Fruit fly (Drosophila melanogaster) whole organism, prepupa: ENCODE measurements around the gene CG33267.
A peak's percentile ranks its signal among the peaks of the same experiment; 100 is the strongest.

Experiments
- Blimp-1 ChIP-seq: fragments of 200-800 bp; sonication (Bioruptor generic); optimal IDR thresholded peaks from 3 replicates; lab custom pipeline; 2017; ENCODE audit warnings: missing biosample characterization, missing genetic modification characterization, mild to moderate bottlenecking, moderate library complexity, missing genetic modification reagents
- CG10631 ChIP-seq: fragments of 200-800 bp; sonication (Bioruptor generic); optimal IDR thresholded peaks from 2 replicates; lab custom pipeline; 2016; ENCODE audit warnings: missing biosample characterization, missing genetic modification characterization
- CG10669 ChIP-seq: fragments of 200-800 bp; sonication (Bioruptor generic); optimal IDR thresholded peaks from 3 replicates; lab custom pipeline; 2018; ENCODE audit warnings: missing biosample characterization, mild to moderate bottlenecking, missing genetic modification characterization, moderate library complexity
- CG11294 ChIP-seq: fragments of 200-800 bp; sonication (Bioruptor generic); IDR thresholded peaks from 2 replicates; pipeline ENCODE4 v1.3.6; 2022; ENCODE audit warnings: missing biosample characterization, missing genetic modification characterization
- CG11762 ChIP-seq: fragments of 200-800 bp; sonication (Bioruptor generic); optimal IDR thresholded peaks from 3 replicates; lab custom pipeline; 2016; ENCODE audit warnings: missing biosample characterization, missing genetic modification characterization; ENCODE audit not compliant: insufficient read depth
- CG15336 ChIP-seq: fragments of 200-800 bp; sonication (Bioruptor generic); IDR thresholded peaks from 2 replicates; pipeline ENCODE4 v1.3.6; 2022; ENCODE audit warnings: missing biosample characterization, missing genetic modification characterization
- CG1621 ChIP-seq: fragments of 200-800 bp; sonication (Bioruptor generic); optimal IDR thresholded peaks from 3 replicates; lab custom pipeline; 2018; ENCODE audit warnings: missing biosample characterization, mild to moderate bottlenecking, missing genetic modification characterization
- CG16779 ChIP-seq: fragments of 200-800 bp; sonication (Bioruptor generic); optimal IDR thresholded peaks from 3 replicates; lab custom pipeline; 2017; ENCODE audit warnings: missing biosample characterization, mild to moderate bottlenecking, missing genetic modification characterization
- CG3032 ChIP-seq: fragments of 200-800 bp; optimal IDR thresholded peaks from 2 replicates; lab custom pipeline; 2019; ENCODE audit warnings: missing biosample characterization, mild to moderate bottlenecking, missing genetic modification characterization, moderate library complexity
- CG31627 ChIP-seq: fragments of 200-800 bp; sonication (Bioruptor generic); optimal IDR thresholded peaks from 3 replicates; lab custom pipeline; 2016; ENCODE audit warnings: missing biosample characterization, missing genetic modification characterization
- CG32006 ChIP-seq: fragments of 200-800 bp; sonication (Bioruptor generic); optimal IDR thresholded peaks from 3 replicates; lab custom pipeline; 2017; ENCODE audit warnings: missing biosample characterization, mild to moderate bottlenecking, missing genetic modification characterization
- CG3919 ChIP-seq: fragments of 200-800 bp; sonication (Bioruptor generic); optimal IDR thresholded peaks from 3 replicates; lab custom pipeline; 2016; ENCODE audit warnings: missing biosample characterization, missing genetic modification characterization
- CG4318 ChIP-seq: fragments of 200-800 bp; sonication (Bioruptor generic); optimal IDR thresholded peaks from 3 replicates; lab custom pipeline; 2017; ENCODE audit warnings: missing biosample characterization, mild to moderate bottlenecking, missing genetic modification characterization
- CG6163 ChIP-seq: fragments of 200-800 bp; sonication (Bioruptor generic); IDR thresholded peaks from 3 replicates; pipeline ENCODE4 v1.3.6; 2022; ENCODE audit warnings: missing biosample characterization, missing genetic modification characterization
- CG6276 ChIP-seq: fragments of 200-800 bp; sonication (Bioruptor generic); optimal IDR thresholded peaks from 2 replicates; lab custom pipeline; 2017; ENCODE audit warnings: missing biosample characterization, mild to moderate bottlenecking, missing genetic modification characterization
- CG6792 ChIP-seq: fragments of 200-800 bp; sonication (Bioruptor generic); optimal IDR thresholded peaks from 3 replicates; lab custom pipeline; 2016; ENCODE audit warnings: missing biosample characterization, missing genetic modification characterization
- CG7368 ChIP-seq: fragments of 200-800 bp; sonication (Bioruptor generic); optimal IDR thresholded peaks from 3 replicates; lab custom pipeline; 2016; ENCODE audit warnings: missing biosample characterization, missing genetic modification characterization
- CG8119 ChIP-seq: fragments of 200-800 bp; sonication (Bioruptor generic); IDR thresholded peaks from 3 replicates; pipeline ENCODE4 v1.3.6; 2022; ENCODE audit warnings: missing biosample characterization, missing genetic modification characterization
- CG8319 ChIP-seq: fragments of 200-800 bp; sonication (Bioruptor generic); optimal IDR thresholded peaks from 3 replicates; lab custom pipeline; 2016; ENCODE audit warnings: missing biosample characterization, missing genetic modification characterization
- CG9139 ChIP-seq: fragments of 200-800 bp; sonication (Bioruptor generic); optimal IDR thresholded peaks from 3 replicates; lab custom pipeline; 2017; ENCODE audit warnings: missing biosample characterization, mild to moderate bottlenecking, missing genetic modification characterization
- Eip75B ChIP-seq: fragments of 200-800 bp; sonication (Bioruptor generic); optimal IDR thresholded peaks from 3 replicates; lab custom pipeline; 2016; ENCODE audit warnings: missing biosample characterization, missing genetic modification characterization
- Eip78C ChIP-seq: fragments of 200-800 bp; sonication (Bioruptor generic); peaks from one replicate; lab custom pipeline; 2016; ENCODE audit warnings: missing biosample characterization, missing genetic modification characterization
- Eip93F ChIP-seq: fragments of 200-800 bp; sonication (Bioruptor generic); optimal IDR thresholded peaks from 2 replicates; lab custom pipeline; 2016; ENCODE audit warnings: missing biosample characterization, mild to moderate bottlenecking, missing genetic modification characterization
- Ets96B ChIP-seq: fragments of 200-800 bp; optimal IDR thresholded peaks from 2 replicates; lab custom pipeline; 2019; ENCODE audit warnings: missing biosample characterization, mild to moderate bottlenecking, missing genetic modification characterization, moderate library complexity
- Gug ChIP-seq: fragments of 200-800 bp; sonication (Bioruptor generic); IDR thresholded peaks from 2 replicates; pipeline ENCODE4 v1.3.6; 2022; ENCODE audit warnings: missing biosample characterization, missing genetic modification characterization
- Hr38 ChIP-seq: sonication (Bioruptor generic); optimal IDR thresholded peaks from 2 replicates; lab custom pipeline; 2016; ENCODE audit warnings: missing biosample characterization, missing genetic modification characterization
- Hr39 ChIP-seq: fragments of 200-800 bp; sonication (Bioruptor generic); optimal IDR thresholded peaks from 2 replicates; lab custom pipeline; 2016; ENCODE audit warnings: missing biosample characterization, missing genetic modification characterization
- Hr4 ChIP-seq: fragments of 200-800 bp; sonication (Bioruptor generic); optimal IDR thresholded peaks from 3 replicates; lab custom pipeline; 2016; ENCODE audit warnings: missing biosample characterization, missing genetic modification characterization
- Lpt ChIP-seq: fragments of 200-800 bp; sonication (Bioruptor generic); optimal IDR thresholded peaks from 3 replicates; lab custom pipeline; 2016; ENCODE audit warnings: missing biosample characterization, missing genetic modification characterization
- Met ChIP-seq: fragments of 200-800 bp; sonication (Bioruptor generic); optimal IDR thresholded peaks from 3 replicates; lab custom pipeline; 2016; ENCODE audit warnings: missing biosample characterization, missing genetic modification characterization
- OdsH ChIP-seq: fragments of 200-800 bp; sonication (Bioruptor generic); optimal IDR thresholded peaks from 3 replicates; lab custom pipeline; 2016; ENCODE audit warnings: missing biosample characterization, missing genetic modification characterization
- Sox102F ChIP-seq: fragments of 200-800 bp; sonication (Bioruptor generic); optimal IDR thresholded peaks from 2 replicates; lab custom pipeline; 2016; ENCODE audit warnings: missing biosample characterization, mild to moderate bottlenecking, missing genetic modification characterization
- Sox14 ChIP-seq: fragments of 200-800 bp; sonication (Bioruptor generic); optimal IDR thresholded peaks from 3 replicates; lab custom pipeline; 2016; ENCODE audit warnings: missing biosample characterization, missing genetic modification characterization
- achi ChIP-seq: fragments of 200-800 bp; sonication (Bioruptor generic); optimal IDR thresholded peaks from 3 replicates; lab custom pipeline; 2016; ENCODE audit warnings: missing biosample characterization, missing genetic modification characterization
- acj6 ChIP-seq: fragments of 200-800 bp; sonication (Bioruptor generic); optimal IDR thresholded peaks from 3 replicates; lab custom pipeline; 2016; ENCODE audit warnings: missing biosample characterization, missing genetic modification characterization
- dsx ChIP-seq: fragments of 200-800 bp; optimal IDR thresholded peaks from 3 replicates; lab custom pipeline; 2019; ENCODE audit warnings: missing biosample characterization, mild to moderate bottlenecking, missing genetic modification characterization, moderate library complexity; ENCODE audit not compliant: poor library complexity, severe bottlenecking
- eg ChIP-seq: fragments of 200-800 bp; sonication (Bioruptor generic); IDR thresholded peaks from 3 replicates; pipeline ENCODE4 v1.3.6; 2022; ENCODE audit warnings: missing biosample characterization, missing genetic modification characterization
- esn ChIP-seq: fragments of 200-800 bp; sonication (Bioruptor generic); optimal IDR thresholded peaks from 2 replicates; lab custom pipeline; 2016; ENCODE audit warnings: missing biosample characterization, mild to moderate bottlenecking, missing genetic modification characterization, moderate library complexity
- fd59A ChIP-seq: fragments of 200-800 bp; sonication (Bioruptor generic); optimal IDR thresholded peaks from 2 replicates; lab custom pipeline; 2017; ENCODE audit warnings: missing biosample characterization, mild to moderate bottlenecking, missing genetic modification characterization, missing genetic modification reagents
- fd85E ChIP-seq: fragments of 200-800 bp; sonication (Bioruptor generic); optimal IDR thresholded peaks from 3 replicates; lab custom pipeline; 2016; ENCODE audit warnings: missing biosample characterization, missing genetic modification characterization
- fkh ChIP-seq: fragments of 200-800 bp; sonication (Bioruptor generic); optimal IDR thresholded peaks from 3 replicates; lab custom pipeline; 2017; ENCODE audit warnings: missing biosample characterization, mild to moderate bottlenecking, missing genetic modification characterization, moderate library complexity
- lz ChIP-seq: fragments of 200-800 bp; sonication (Bioruptor generic); optimal IDR thresholded peaks from 3 replicates; lab custom pipeline; 2016; ENCODE audit warnings: missing biosample characterization, missing genetic modification characterization
- pdm3 ChIP-seq: fragments of 200-800 bp; sonication (Bioruptor generic); optimal IDR thresholded peaks from 3 replicates; lab custom pipeline; 2016; ENCODE audit warnings: missing biosample characterization, missing genetic modification characterization
- salr ChIP-seq, 2 experiments: fragments of 200-800 bp; sonication (Bioruptor generic); optimal IDR thresholded peaks; 3 replicates each; lab custom pipeline; 2016 to 2018; ENCODE audit warnings: missing biosample characterization in 2 of 2, missing genetic modification characterization in 2 of 2, mild to moderate bottlenecking in 1 of 2
- spab ChIP-seq: fragments of 200-800 bp; sonication (Bioruptor generic); optimal IDR thresholded peaks from 2 replicates; lab custom pipeline; 2017; ENCODE audit warnings: missing biosample characterization, mild to moderate bottlenecking, missing genetic modification characterization, missing genetic modification reagents
- ss ChIP-seq, 2 experiments: fragments of 200-800 bp; sonication (Bioruptor generic); optimal IDR thresholded peaks; 2 replicates in 1 of 2; 3 replicates in 1 of 2; lab custom pipeline; 2017 to 2018; ENCODE audit warnings: mild to moderate bottlenecking in 2 of 2, missing biosample characterization in 2 of 2, missing genetic modification characterization in 2 of 2, moderate library complexity in 1 of 2
- topi ChIP-seq: fragments of 200-800 bp; sonication (Bioruptor generic); optimal IDR thresholded peaks from 3 replicates; lab custom pipeline; 2016; ENCODE audit warnings: missing biosample characterization, missing genetic modification characterization

The CG33267 gene

DNA sequence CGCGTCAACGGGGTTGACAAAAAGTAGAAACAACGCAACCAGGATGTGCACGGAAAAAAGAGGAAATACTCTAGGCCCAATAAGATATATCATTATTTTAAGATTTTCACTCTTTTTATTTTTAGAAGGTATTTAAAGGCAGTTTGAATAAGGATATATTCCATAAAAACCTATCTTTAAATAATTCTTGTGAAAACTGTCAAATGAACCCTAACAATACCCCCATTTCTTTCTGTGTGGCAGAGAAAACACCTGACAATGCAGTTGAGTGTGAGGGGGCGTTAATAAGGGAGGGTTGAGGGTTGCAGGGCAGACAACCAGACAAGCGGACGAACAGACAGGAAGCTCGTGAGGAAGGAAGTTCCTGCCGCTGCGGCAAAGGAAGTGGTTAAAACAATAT, 12.3 kb upstream of the CG33267 start (continued):
- TF ChIP-seq dsx (GFP tag; lab: Kevin White, UChicago), result peak; percentile 51
- peak; percentile 44 for TF ChIP-seq CG6792
- TF ChIP-seq CG16779, result no peak
- no peak for TF ChIP-seq Lpt (GFP tag; lab: Kevin White, UChicago)
- TF ChIP-seq CG3032 (tag; lab: Kevin White, UChicago), result peak; percentile 50
- TF ChIP-seq spab, result peak; percentile 47
- peak; percentile 87 for TF ChIP-seq Eip78C (GFP tag; lab: Kevin White, UChicago)

- TF ChIP-seq CG6276 (GFP tag; lab: Kevin White, UChicago), result peak; percentile 77
- peak; percentile 15 for TF ChIP-seq pdm3 (GFP tag; lab: Kevin White, UChicago)
- peak; percentile 71 for TF ChIP-seq CG1621 (tag; lab: Kevin White, UChicago)
- TF ChIP-seq CG6163 (GFP tag; lab: Robert Waterston, UW), result peak; percentile 82
- TF ChIP-seq salr (GFP tag; optimal IDR thresholded peaks at IDR 0.05; lab: Kevin White, UChicago), result no peak
- TF ChIP-seq CG31627, result no peak
- TF ChIP-seq CG32006 (GFP tag; lab: Kevin White, UChicago), result peak; percentile 54
- peak; percentile 87 to 96 for TF ChIP-seq ss (GFP tag; optimal IDR thresholded peaks at IDR 0.05; lab: Kevin White, UChicago)
- peak; percentile 27 for TF ChIP-seq CG3032 (tag; lab: Kevin White, UChicago)
- peak; percentile 33 for TF ChIP-seq esn (GFP tag; lab: Kevin White, UChicago)
- peak; percentile 39 for TF ChIP-seq spab
- TF ChIP-seq Hr38, result no peak
- TF ChIP-seq CG15336 (GFP tag; lab: Robert Waterston, UW), result peak; percentile 59
- TF ChIP-seq CG9139, result peak; percentile 75
- peak; percentile 65 for TF ChIP-seq fd85E (GFP tag; lab: Kevin White, UChicago)
- peak; percentile 23 for TF ChIP-seq topi (GFP tag; lab: Kevin White, UChicago)
- peak; percentile 82 for TF ChIP-seq Lpt (GFP tag; lab: Kevin White, UChicago)
- TF ChIP-seq CG8319 (GFP tag; lab: Kevin White, UChicago), result no peak
- no peak for TF ChIP-seq acj6 (GFP tag; lab: Kevin White, UChicago)
- no peak for TF ChIP-seq Hr39
- TF ChIP-seq CG11294 (GFP tag; lab: Robert Waterston, UW), result no peak
- no peak for TF ChIP-seq OdsH (GFP tag; lab: Kevin White, UChicago)
- peak; percentile 2 for TF ChIP-seq lz (GFP tag; lab: Kevin White, UChicago)
- TF ChIP-seq Met (GFP tag; lab: Kevin White, UChicago), result peak; percentile 28
- TF ChIP-seq fkh, result peak; percentile 71
- TF ChIP-seq Ets96B, result peak; percentile 55
- TF ChIP-seq CG4318 (GFP tag; lab: Kevin White, UChicago), result no peak
- TF ChIP-seq CG10631 (GFP tag; lab: Kevin White, UChicago), result no peak
- peak; percentile 90 for TF ChIP-seq Eip78C (GFP tag; lab: Kevin White, UChicago)
- TF ChIP-seq fd59A, result no peak
- peak; percentile 58 for TF ChIP-seq Eip75B (GFP tag; lab: Kevin White, UChicago)
- TF ChIP-seq achi (GFP tag; lab: Kevin White, UChicago), result peak; percentile 26
- TF ChIP-seq eg (GFP tag; lab: Robert Waterston, UW), result peak; percentile 66; the same call in 2 of the 3 replicates
- TF ChIP-seq Hr4 (GFP tag; lab: Kevin White, UChicago), result no peak
- TF ChIP-seq CG6792, result peak; percentile 25
- peak; percentile 37 for TF ChIP-seq Sox14
- peak; percentile 77 for TF ChIP-seq CG3919 (GFP tag; lab: Kevin White, UChicago)
- TF ChIP-seq CG10669 (GFP tag; lab: Kevin White, UChicago), result peak; percentile 43
- peak; percentile 37 for TF ChIP-seq Blimp-1 (GFP tag; lab: Kevin White, UChicago)
- TF ChIP-seq CG16779, result peak; percentile 85
- no peak for TF ChIP-seq Eip93F (GFP tag; lab: Kevin White, UChicago)
- 0 out of 2 replicates have a peak, but pooled peaks have one; percentile 26 for TF ChIP-seq Gug (GFP tag; lab: Robert Waterston, UW)
- TF ChIP-seq CG11762 (GFP tag; lab: Kevin White, UChicago), result peak; percentile 25
- peak; percentile 57 for TF ChIP-seq CG8119 (GFP tag; lab: Robert Waterston, UW)
- peak; percentile 43 for TF ChIP-seq CG7368
- TF ChIP-seq dsx (GFP tag; lab: Kevin White, UChicago), result peak; percentile 83
- peak; percentile 68 for TF ChIP-seq Sox102F
Observed at dm6 chr3L:11552996-11553671, 11.1 kb upstream of the CG33267 start.
